Worm (Caenorhabditis elegans): ENCODE results near the gene ceh-79.

ce11 chrV:13280382-13280781 lies 21.3 kb upstream of the ceh-79 start:
- TF ChIP-seq madf-3 (GFP tag; IDR thresholded peaks at IDR 0.05) (no peak), zfh-2 (GFP tag; conservative IDR thresholded peaks at IDR 0.05) (no peak), let-526 (GFP tag; IDR thresholded peaks at IDR 0.05) (no peak), hmg-1.2 (GFP tag; IDR thresholded peaks at IDR 0.05) (no peak), efl-1 (GFP tag; optimal IDR thresholded peaks at IDR 0.05) (no peak), ztf-22 (GFP tag; optimal IDR thresholded peaks at IDR 0.05) (no peak), T07F8.4 (tag; optimal IDR thresholded peaks at IDR 0.05) (no peak), ceh-40 (GFP tag; IDR thresholded peaks at IDR 0.05) (no peak), tbx-9 (tag; optimal IDR thresholded peaks at IDR 0.05; ENCODE audit: borderline replicate concordance) (no peak), ama-1 (optimal IDR thresholded peaks at IDR 0.05) (no peak), ama-1 (GFP tag; optimal IDR thresholded peaks at IDR 0.05) (no peak), hlh-12 (tag; optimal IDR thresholded peaks at IDR 0.05) (no peak), egl-44 (GFP tag; IDR thresholded peaks at IDR 0.05) (no peak)
